Worm (Caenorhabditis elegans): ENCODE data around the gene enee-1.

Gene enee-1

DNA sequence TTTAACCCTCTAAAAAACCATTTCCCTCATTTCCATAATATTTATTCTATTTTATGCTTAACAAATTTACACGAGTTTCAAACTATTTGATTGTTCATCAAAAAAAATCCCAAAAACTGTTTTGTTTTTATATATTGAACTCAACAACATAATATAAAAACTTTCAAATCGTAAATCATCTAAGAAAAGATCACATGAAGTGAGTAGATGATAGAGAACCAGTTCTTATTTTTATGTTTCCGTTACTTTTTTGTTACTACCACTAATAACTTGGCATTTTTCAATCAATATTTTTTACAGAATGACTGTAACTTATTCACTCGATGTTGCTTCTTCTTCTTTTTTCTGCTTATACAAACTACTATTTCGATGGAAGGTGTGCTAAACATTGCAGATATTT is 11.8 kb upstream of the enee-1 start, which contains the start of gene best-3:
TSS of gene best-3 (plus strand) at position 301 of the 400 bp plus-strand sequence.
- no peak for TF ChIP-seq nhr-76 (tag; optimal IDR thresholded peaks at IDR 0.05)
- no peak for TF ChIP-seq elt-2 (tag; optimal IDR thresholded peaks at IDR 0.05)
- TF ChIP-seq alr-1 (tag; optimal IDR thresholded peaks at IDR 0.05; ENCODE audit: borderline replicate concordance) = no peak
- no peak for TF ChIP-seq nhr-90 (tag; optimal IDR thresholded peaks at IDR 0.05; ENCODE audit: poor library complexity)
- no peak for TF ChIP-seq snpc-4 (tag; optimal IDR thresholded peaks at IDR 0.05)
- TF ChIP-seq rnt-1 (tag; optimal IDR thresholded peaks at IDR 0.05) = no peak

DNA sequence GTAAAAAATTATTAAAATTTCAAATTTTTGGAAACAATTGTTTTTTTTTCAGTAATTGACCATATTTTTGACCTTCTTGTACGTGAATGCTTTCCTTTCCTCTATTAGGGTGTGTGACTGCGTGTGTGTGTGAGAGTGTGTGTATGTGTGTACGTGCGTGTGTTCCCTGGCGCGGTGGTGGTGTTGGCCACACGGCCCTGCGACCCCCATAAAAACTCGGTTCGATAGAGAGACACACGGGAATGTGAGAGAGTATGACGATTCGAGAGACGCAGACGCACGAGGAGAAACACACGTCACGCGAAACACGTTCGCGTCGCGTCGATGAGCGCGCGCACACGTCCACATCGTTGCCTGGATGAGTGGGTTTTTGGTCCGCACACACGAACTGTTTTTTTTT is 5.7 kb upstream of the enee-1 start:
- peak in 1 of 2 experiments; percentile 41 for TF ChIP-seq ztf-11 (tag; optimal IDR thresholded peaks at IDR 0.05)
- TF ChIP-seq egl-27 (tag; optimal IDR thresholded peaks at IDR 0.05) = peak in 1 of 2 experiments; percentile 17
- TF ChIP-seq efl-1 (optimal IDR thresholded peaks at IDR 0.05) = peak; percentile 65 to 68
- peak; percentile 56 to 92 for TF ChIP-seq efl-1 (GFP tag; optimal IDR thresholded peaks at IDR 0.05 in 1 of 2)
- peak; percentile 98 for TF ChIP-seq lin-14 (GFP tag; optimal IDR thresholded peaks at IDR 0.05)
- TF ChIP-seq pqm-1 (tag; optimal IDR thresholded peaks at IDR 0.05) = no peak
- peak; percentile 48 to 63 (median 53) for TF ChIP-seq dpl-1 (GFP tag; optimal IDR thresholded peaks at IDR 0.05)
- TF ChIP-seq efl-3 (GFP tag; optimal IDR thresholded peaks at IDR 0.05) = no peak
- TF ChIP-seq zag-1 (tag; optimal IDR thresholded peaks at IDR 0.05) = no peak
- TF ChIP-seq sup-37 (GFP tag; optimal IDR thresholded peaks at IDR 0.05) = no peak
- TF ChIP-seq mdl-1 (tag; optimal IDR thresholded peaks at IDR 0.05) = peak in 1 of 2 experiments; percentile 81
- TF ChIP-seq isw-1 (GFP tag; IDR thresholded peaks at IDR 0.05) = peak; percentile 51
- TF ChIP-seq dsc-1 (tag; optimal IDR thresholded peaks at IDR 0.05) = peak; percentile 54
- peak; percentile 59 for TF ChIP-seq unc-86 (tag; optimal IDR thresholded peaks at IDR 0.05)
- TF ChIP-seq tbx-2 (tag; optimal IDR thresholded peaks at IDR 0.05) = peak; percentile 68
- TF ChIP-seq elt-3 (tag; optimal IDR thresholded peaks at IDR 0.05) = peak in 2 of 6 experiments; percentile 43 to 45
- TF ChIP-seq lin-39 (tag; optimal IDR thresholded peaks at IDR 0.05) = no peak
- TF ChIP-seq hpl-2 (GFP tag; optimal IDR thresholded peaks at IDR 0.05) = no peak
- no peak for TF ChIP-seq nhr-84 (tag; optimal IDR thresholded peaks at IDR 0.05)
- no peak for TF ChIP-seq pax-3 (tag; optimal IDR thresholded peaks at IDR 0.05)
- TF ChIP-seq hlh-17 (GFP tag; optimal IDR thresholded peaks at IDR 0.05; ENCODE audit: borderline replicate concordance) = no peak
- peak; percentile 23 for TF ChIP-seq fkh-10 (GFP tag; optimal IDR thresholded peaks at IDR 0.05)
- TF ChIP-seq ama-1 (optimal IDR thresholded peaks at IDR 0.05) = no peak
- no peak for TF ChIP-seq Y116A8C.19 (tag; optimal IDR thresholded peaks at IDR 0.05; ENCODE audit: borderline replicate concordance)
- no peak for TF ChIP-seq nhr-76 (tag; optimal IDR thresholded peaks at IDR 0.05)
- TF ChIP-seq nhr-85 (tag) = peak; percentile 78
- peak in 2 of 3 experiments; percentile 52 to 65 for TF ChIP-seq ceh-82 (tag; optimal IDR thresholded peaks at IDR 0.05)
- no peak for TF ChIP-seq sptf-1 (tag; optimal IDR thresholded peaks at IDR 0.05)
- peak; percentile 65 for TF ChIP-seq nhr-90 (tag; optimal IDR thresholded peaks at IDR 0.05; ENCODE audit: poor library complexity)
- TF ChIP-seq nhr-20 (tag; optimal IDR thresholded peaks at IDR 0.05) = peak; percentile 71
- TF ChIP-seq grh-1 (GFP tag; IDR thresholded peaks at IDR 0.05) = peak; percentile 60; the same call in 1 of the 2 replicates
- TF ChIP-seq nhr-28 (tag; optimal IDR thresholded peaks at IDR 0.05) = no peak
- TF ChIP-seq ceh-90 (tag; optimal IDR thresholded peaks at IDR 0.05) = no peak
- TF ChIP-seq jun-1 (tag; optimal IDR thresholded peaks at IDR 0.05) = peak; percentile 61
- TF ChIP-seq nhr-12 (tag; optimal IDR thresholded peaks at IDR 0.05) = no peak
- TF ChIP-seq nhr-11 (tag; optimal IDR thresholded peaks at IDR 0.05) = no peak
- no peak for TF ChIP-seq unc-30 (tag; optimal IDR thresholded peaks at IDR 0.05)
- TF ChIP-seq ztf-4 (tag; optimal IDR thresholded peaks at IDR 0.05) = no peak
- TF ChIP-seq vab-15 (tag; optimal IDR thresholded peaks at IDR 0.05) = peak; percentile 30
- TF ChIP-seq unc-98 (GFP tag; IDR thresholded peaks at IDR 0.05) = no peak
- no peak for TF ChIP-seq aly-2 (tag; optimal IDR thresholded peaks at IDR 0.05)
- TF ChIP-seq xbp-1 (tag; optimal IDR thresholded peaks at IDR 0.05) = peak; percentile 77
- peak; percentile 64 for TF ChIP-seq rnt-1 (tag; optimal IDR thresholded peaks at IDR 0.05)
- TF ChIP-seq nhr-237 (tag; optimal IDR thresholded peaks at IDR 0.05) = peak; percentile 4
- TF ChIP-seq mep-1 (tag; optimal IDR thresholded peaks at IDR 0.05) = peak; percentile 76
- peak; percentile 7 for TF ChIP-seq egl-13 (tag; optimal IDR thresholded peaks at IDR 0.05)
- no peak for TF ChIP-seq unc-130 (tag; optimal IDR thresholded peaks at IDR 0.05)
- peak; percentile 83 for TF ChIP-seq fkh-8 (tag; optimal IDR thresholded peaks at IDR 0.05)
